Fruit fly (Drosophila melanogaster) whole organism, embryonic: ENCODE data around the gene soti.

Experiments used
- Abd-B ChIP-seq: fragments of 200-800 bp; sonication (Bioruptor generic); optimal IDR thresholded peaks from 2 replicates; lab custom pipeline; 2018; ENCODE audit warnings: missing biosample characterization, mild to moderate bottlenecking, missing genetic modification characterization, moderate library complexity
- Asciz ChIP-seq: fragments of 200-800 bp; sonication (Bioruptor generic); optimal IDR thresholded peaks from 2 replicates; lab custom pipeline; 2017; ENCODE audit warnings: missing biosample characterization, mild to moderate bottlenecking, missing genetic modification characterization, missing genetic modification reagents
- BEAF-32 ChIP-seq: fragments of 200-800 bp; sonication (Bioruptor generic); optimal IDR thresholded peaks from 3 replicates; lab custom pipeline; 2017; ENCODE audit warnings: missing biosample characterization, missing genetic modification characterization, mild to moderate bottlenecking, moderate library complexity, missing genetic modification reagents
- CG11085 ChIP-seq: fragments of 200-800 bp; sonication (Bioruptor generic); IDR thresholded peaks from 2 replicates; pipeline ENCODE4 v1.3.6; 2022; ENCODE audit warnings: missing biosample characterization, missing genetic modification characterization
- CG13123 ChIP-seq: fragments of 200-800 bp; sonication (Bioruptor generic); optimal IDR thresholded peaks from 2 replicates; lab custom pipeline; 2016; ENCODE audit warnings: missing biosample characterization, missing genetic modification characterization
- CG15479 ChIP-seq: fragments of 200-800 bp; sonication (Bioruptor generic); optimal IDR thresholded peaks from 3 replicates; lab custom pipeline; 2019; ENCODE audit warnings: missing biosample characterization, mild to moderate bottlenecking, missing genetic modification characterization, moderate library complexity
- CG15696 ChIP-seq: fragments of 200-800 bp; sonication (Bioruptor generic); optimal IDR thresholded peaks from 2 replicates; lab custom pipeline; 2019; ENCODE audit warnings: missing biosample characterization, mild to moderate bottlenecking, missing genetic modification characterization, moderate library complexity
- CG16815 ChIP-seq: fragments of 200-800 bp; sonication (Bioruptor generic); optimal IDR thresholded peaks from 3 replicates; lab custom pipeline; 2017; ENCODE audit warnings: missing biosample characterization, mild to moderate bottlenecking, missing genetic modification characterization
- CG17186 ChIP-seq: fragments of 200-800 bp; sonication (Bioruptor generic); optimal IDR thresholded peaks from 3 replicates; lab custom pipeline; 2017; ENCODE audit warnings: missing biosample characterization, missing genetic modification reagents, missing genetic modification characterization
- CG17612 ChIP-seq: fragments of 200-800 bp; sonication (Bioruptor generic); IDR thresholded peaks from 2 replicates; pipeline ENCODE4 v1.3.6; 2022; ENCODE audit warnings: missing biosample characterization, missing genetic modification characterization
- CG17802 ChIP-seq: fragments of 200-800 bp; sonication (Bioruptor generic); optimal IDR thresholded peaks from 2 replicates; lab custom pipeline; 2018; ENCODE audit warnings: missing biosample characterization, mild to moderate bottlenecking, missing genetic modification characterization, moderate library complexity
- CG31365 ChIP-seq: fragments of 200-800 bp; sonication (Bioruptor generic); optimal IDR thresholded peaks from 2 replicates; lab custom pipeline; 2018; ENCODE audit warnings: missing biosample characterization, mild to moderate bottlenecking, missing genetic modification characterization
- CG33557 ChIP-seq: fragments of 200-800 bp; sonication (Bioruptor generic); optimal IDR thresholded peaks from 2 replicates; lab custom pipeline; 2019; ENCODE audit warnings: missing biosample characterization, mild to moderate bottlenecking, missing genetic modification characterization, moderate library complexity
- CG34422 ChIP-seq: fragments of 200-800 bp; sonication (Bioruptor generic); IDR thresholded peaks from 3 replicates; pipeline ENCODE4 v1.3.6; 2022; ENCODE audit warnings: missing biosample characterization, missing genetic modification characterization
- CG4730 ChIP-seq: fragments of 200-800 bp; sonication (Bioruptor generic); IDR thresholded peaks from 2 replicates; pipeline ENCODE4 v1.3.6; 2022; ENCODE audit warnings: missing biosample characterization, missing genetic modification characterization
- CG6689 ChIP-seq: fragments of 200-800 bp; sonication (Bioruptor generic); IDR thresholded peaks from 2 replicates; pipeline ENCODE4 v1.3.6; 2022; ENCODE audit warnings: missing biosample characterization, missing genetic modification characterization
- CG6765 ChIP-seq: fragments of 200-800 bp; sonication (Bioruptor generic); optimal IDR thresholded peaks from 3 replicates; lab custom pipeline; 2017; ENCODE audit warnings: missing biosample characterization, mild to moderate bottlenecking, missing genetic modification characterization
- CG7839 ChIP-seq: fragments of 200-800 bp; sonication (Bioruptor generic); optimal IDR thresholded peaks from 3 replicates; lab custom pipeline; 2018; ENCODE audit warnings: missing biosample characterization, mild to moderate bottlenecking, missing genetic modification characterization, moderate library complexity
- CG8281 ChIP-seq: fragments of 200-800 bp; sonication (Bioruptor generic); optimal IDR thresholded peaks from 2 replicates; lab custom pipeline; 2018; ENCODE audit warnings: missing biosample characterization, mild to moderate bottlenecking, missing genetic modification characterization, moderate library complexity
- CG9876 ChIP-seq: fragments of 200-800 bp; sonication (Bioruptor generic); optimal IDR thresholded peaks from 2 replicates; lab custom pipeline; 2016; ENCODE audit warnings: missing biosample characterization, missing genetic modification characterization
- CrebB ChIP-seq: fragments of 200-800 bp; sonication (Bioruptor generic); optimal IDR thresholded peaks from 3 replicates; lab custom pipeline; 2018; ENCODE audit warnings: missing biosample characterization, mild to moderate bottlenecking, missing genetic modification characterization
- D19B ChIP-seq: fragments of 200-800 bp; sonication (Bioruptor generic); optimal IDR thresholded peaks from 2 replicates; lab custom pipeline; 2017; ENCODE audit warnings: missing biosample characterization, mild to moderate bottlenecking, missing genetic modification characterization
- Dek ChIP-seq: fragments of 200-800 bp; sonication (Bioruptor generic); optimal IDR thresholded peaks from 3 replicates; lab custom pipeline; 2019; ENCODE audit warnings: missing biosample characterization, mild to moderate bottlenecking, missing genetic modification characterization, moderate library complexity
- Dip2 ChIP-seq: fragments of 200-800 bp; sonication (Bioruptor generic); IDR thresholded peaks from 2 replicates; pipeline ENCODE4 v1.3.6; 2022; ENCODE audit warnings: missing biosample characterization, missing genetic modification characterization
- Dip3 ChIP-seq: fragments of 200-800 bp; sonication (Bioruptor generic); optimal IDR thresholded peaks from 3 replicates; lab custom pipeline; 2016; ENCODE audit warnings: missing biosample characterization, missing genetic modification characterization
- Eip74EF ChIP-seq, 2 experiments: fragments of 200-800 bp in 1 of 2; fragments of >200 bp in 1 of 2; sonication (Bioruptor generic) in 1 of 2; optimal IDR thresholded peaks; 2 replicates each; lab custom pipeline; 2017 to 2019; ENCODE audit warnings: missing biosample characterization in 2 of 2, missing genetic modification characterization in 2 of 2, mild to moderate bottlenecking in 1 of 2, moderate library complexity in 1 of 2
- Fer2 ChIP-seq: fragments of 200-800 bp; sonication (Bioruptor generic); optimal IDR thresholded peaks from 2 replicates; lab custom pipeline; 2018; ENCODE audit warnings: missing biosample characterization, mild to moderate bottlenecking, missing genetic modification characterization, moderate library complexity
- Jarid2 ChIP-seq: fragments of 200-800 bp; sonication (Bioruptor generic); optimal IDR thresholded peaks from 3 replicates; lab custom pipeline; 2017; ENCODE audit warnings: mild to moderate bottlenecking, missing biosample characterization, missing genetic modification reagents, missing genetic modification characterization
- MESR4 ChIP-seq: fragments of 200-800 bp; sonication (Bioruptor generic); optimal IDR thresholded peaks from 2 replicates; lab custom pipeline; 2018; ENCODE audit warnings: missing biosample characterization, mild to moderate bottlenecking, missing genetic modification characterization, moderate library complexity
- Meics ChIP-seq: fragments of 200-800 bp; sonication (Bioruptor generic); optimal IDR thresholded peaks from 2 replicates; lab custom pipeline; 2017; ENCODE audit warnings: missing biosample characterization, mild to moderate bottlenecking, missing genetic modification characterization
- Optix ChIP-seq: fragments of 200-800 bp; sonication (Bioruptor generic); IDR thresholded peaks from 3 replicates; pipeline ENCODE4 v1.3.6; 2022; ENCODE audit warnings: missing biosample characterization, missing genetic modification characterization
- Rx ChIP-seq: fragments of 200-800 bp; sonication (Bioruptor generic); IDR thresholded peaks from 2 replicates; pipeline ENCODE4 v1.3.6; 2022; ENCODE audit warnings: missing biosample characterization, missing genetic modification characterization
- Scr ChIP-seq: fragments of 200-800 bp; sonication (Bioruptor generic); IDR thresholded peaks from 2 replicates; pipeline ENCODE4 v1.3.6; 2022; ENCODE audit warnings: missing biosample characterization, missing genetic modification characterization; ENCODE audit not compliant: partially characterized antibody
- Sox100B ChIP-seq: fragments of 200-800 bp; sonication (Bioruptor generic); optimal IDR thresholded peaks from 3 replicates; lab custom pipeline; 2018; ENCODE audit warnings: missing biosample characterization, mild to moderate bottlenecking, missing genetic modification characterization
- Sox102F ChIP-seq: fragments of 200-800 bp; sonication (Bioruptor generic); optimal IDR thresholded peaks from 2 replicates; lab custom pipeline; 2018; ENCODE audit warnings: missing biosample characterization, mild to moderate bottlenecking, missing genetic modification characterization, moderate library complexity
- Sry-δ ChIP-seq: fragments of 200-800 bp; sonication (Bioruptor generic); optimal IDR thresholded peaks from 2 replicates; lab custom pipeline; 2016; ENCODE audit warnings: missing biosample characterization, missing genetic modification characterization
- ac ChIP-seq: fragments of 200-800 bp; sonication (Bioruptor generic); optimal IDR thresholded peaks from 3 replicates; lab custom pipeline; 2017; ENCODE audit warnings: missing biosample characterization, mild to moderate bottlenecking, missing genetic modification characterization
- ase ChIP-seq: fragments of 200-800 bp; sonication (Bioruptor generic); IDR thresholded peaks from 3 replicates; pipeline ENCODE4 v1.3.6; 2022; ENCODE audit warnings: missing biosample characterization, missing genetic modification characterization
- corto ChIP-seq: fragments of 200-800 bp; sonication (Bioruptor generic); optimal IDR thresholded peaks from 2 replicates; lab custom pipeline; 2016; ENCODE audit warnings: missing biosample characterization, mild to moderate bottlenecking, missing genetic modification characterization, moderate library complexity
- disco-r ChIP-seq: fragments of 200-800 bp; sonication (Bioruptor generic); optimal IDR thresholded peaks from 2 replicates; lab custom pipeline; 2016; ENCODE audit warnings: missing biosample characterization, missing genetic modification characterization
- gce ChIP-seq: fragments of 200-800 bp; sonication (Bioruptor generic); IDR thresholded peaks from 3 replicates; pipeline ENCODE4 v1.3.6; 2022; ENCODE audit warnings: missing biosample characterization, missing genetic modification characterization
- gcm2 ChIP-seq: fragments of 200-800 bp; sonication (Bioruptor generic); optimal IDR thresholded peaks from 2 replicates; lab custom pipeline; 2016; ENCODE audit warnings: missing biosample characterization, missing genetic modification characterization
- shn ChIP-seq: fragments of 200-800 bp; sonication (Bioruptor generic); optimal IDR thresholded peaks from 3 replicates; lab custom pipeline; 2016; ENCODE audit warnings: missing biosample characterization, missing genetic modification characterization
- sqz ChIP-seq: fragments of 200-800 bp; sonication (Bioruptor generic); optimal IDR thresholded peaks from 3 replicates; lab custom pipeline; 2018; ENCODE audit warnings: missing biosample characterization, mild to moderate bottlenecking, missing genetic modification characterization
- stc ChIP-seq: fragments of 200-800 bp; sonication (Bioruptor generic); IDR thresholded peaks from 2 replicates; pipeline ENCODE4 v1.3.6; 2022; ENCODE audit warnings: missing biosample characterization, missing genetic modification characterization
- tin ChIP-seq: fragments of 200-800 bp; sonication (Bioruptor generic); optimal IDR thresholded peaks from 3 replicates; lab custom pipeline; 2016; ENCODE audit warnings: missing biosample characterization, missing genetic modification characterization
- tio ChIP-seq: fragments of 200-800 bp; sonication (Bioruptor generic); optimal IDR thresholded peaks from 2 replicates; lab custom pipeline; 2017; ENCODE audit warnings: missing biosample characterization, missing genetic modification characterization, inconsistent platforms
- toy ChIP-seq: fragments of 200-800 bp; sonication (Bioruptor generic); IDR thresholded peaks from 2 replicates; pipeline ENCODE4 v1.3.6; 2022; ENCODE audit warnings: missing biosample characterization, missing genetic modification characterization
- zen2 ChIP-seq: fragments of 200-800 bp; sonication (Bioruptor generic); IDR thresholded peaks from 3 replicates; pipeline ENCODE4 v1.3.6; 2022; ENCODE audit warnings: missing biosample characterization, missing genetic modification characterization; ENCODE audit not compliant: partially characterized antibody

soti gene

DNA sequence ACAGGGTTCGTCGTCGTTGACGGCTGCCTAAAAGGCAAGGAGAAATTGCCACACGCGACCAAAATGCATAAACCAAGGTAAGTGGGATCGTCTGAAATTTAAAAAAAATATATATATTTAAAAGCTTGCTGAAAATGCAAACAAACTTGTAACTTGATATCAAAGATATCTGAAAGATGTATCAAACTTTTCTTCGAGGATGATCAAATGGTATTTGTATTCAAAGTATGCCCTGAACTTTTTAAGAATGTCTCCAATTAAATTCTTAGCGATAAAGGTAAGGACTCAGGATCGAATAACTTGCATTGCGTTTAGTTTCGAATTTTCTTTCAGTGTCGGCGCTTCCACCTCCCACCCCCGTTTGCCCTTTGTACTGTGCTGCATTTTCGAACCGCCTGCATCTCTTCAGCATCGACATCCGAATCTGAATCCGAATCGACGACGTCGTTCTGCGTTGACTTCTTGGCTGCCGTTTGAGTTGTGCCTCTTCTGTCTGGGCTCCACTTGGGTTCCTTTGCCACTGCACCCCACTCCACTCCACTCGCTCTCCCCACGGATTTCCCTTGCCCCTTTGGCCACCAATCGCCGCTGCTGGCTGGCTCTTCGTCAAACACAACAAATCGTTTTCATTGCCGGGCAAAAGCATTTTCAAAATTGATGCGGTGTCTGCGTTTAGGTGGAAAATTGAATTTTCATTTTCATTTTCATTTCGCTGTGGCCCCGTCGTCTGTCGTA is 4.8 kb upstream of the soti start (continued):
- TF ChIP-seq Sry-δ (GFP tag; lab: Kevin White, UChicago) = no peak
- TF ChIP-seq D19B (GFP tag; lab: Kevin White, UChicago) = no peak
- TF ChIP-seq Sox100B = peak; percentile 36
- TF ChIP-seq Meics = no peak
- TF ChIP-seq MESR4 (GFP tag; lab: Kevin White, UChicago) = no peak
- no peak for TF ChIP-seq zen2 (GFP tag; lab: Robert Waterston, UW)
- TF ChIP-seq gcm2 (GFP tag; lab: Kevin White, UChicago) = no peak
- TF ChIP-seq CG8281 (tag; lab: Kevin White, UChicago) = no peak
- peak; percentile 1 for TF ChIP-seq tin
- no peak for TF ChIP-seq CG17612 (GFP tag; lab: Robert Waterston, UW)
- TF ChIP-seq CG17802 = no peak
- no peak for TF ChIP-seq gce
- no peak for TF ChIP-seq CG11085 (GFP tag; lab: Robert Waterston, UW)
- TF ChIP-seq Sox102F = peak; percentile 37
- peak; percentile 16 for TF ChIP-seq sqz (GFP tag; lab: Kevin White, UChicago)
- TF ChIP-seq CG17186 (GFP tag; lab: Kevin White, UChicago) = no peak
- no peak for TF ChIP-seq ac (GFP tag; lab: Kevin White, UChicago)
- TF ChIP-seq Optix (GFP tag; lab: Robert Waterston, UW) = 0 out of 3 replicates have a peak, but pooled peaks have one; percentile 23
- no peak for TF ChIP-seq BEAF-32 (GFP tag; lab: Kevin White, UChicago)
- TF ChIP-seq CG9876 (GFP tag; lab: Kevin White, UChicago) = no peak
- no peak for TF ChIP-seq stc (GFP tag; lab: Robert Waterston, UW)
- TF ChIP-seq shn (GFP tag; lab: Kevin White, UChicago) = no peak
- no peak for TF ChIP-seq Abd-B (GFP tag; lab: Kevin White, UChicago)
- TF ChIP-seq disco-r (GFP tag; lab: Kevin White, UChicago) = no peak
- TF ChIP-seq tio (GFP tag; lab: Kevin White, UChicago) = peak; percentile 5
- TF ChIP-seq corto (GFP tag; lab: Kevin White, UChicago) = no peak
- TF ChIP-seq CG6765 (GFP tag; lab: Kevin White, UChicago) = no peak
- TF ChIP-seq Scr (GFP tag; lab: Robert Waterston, UW) = no peak
- TF ChIP-seq CG31365 (tag; lab: Kevin White, UChicago) = no peak
- no peak for TF ChIP-seq CG15696 (tag; lab: Kevin White, UChicago)
- TF ChIP-seq CrebB (tag; lab: Kevin White, UChicago) = no peak
- no peak for TF ChIP-seq CG13123
- TF ChIP-seq Rx (GFP tag; lab: Robert Waterston, UW) = no peak
- no peak for TF ChIP-seq Fer2 (tag; lab: Kevin White, UChicago)
- peak; percentile 56 for TF ChIP-seq CG33557 (GFP tag; lab: Kevin White, UChicago)
- no peak for TF ChIP-seq Dip3
- 0 out of 2 replicates have a peak, but pooled peaks have one; percentile 5 for TF ChIP-seq CG6689 (GFP tag; lab: Robert Waterston, UW)
- TF ChIP-seq Dip2 (GFP tag; lab: Robert Waterston, UW) = no peak
- TF ChIP-seq CG15479 = no peak
- no peak for TF ChIP-seq ase (GFP tag; lab: Robert Waterston, UW)
- no peak for TF ChIP-seq CG34422
- TF ChIP-seq CG7839 (tag; lab: Kevin White, UChicago) = peak; percentile 47
- TF ChIP-seq toy = no peak
- TF ChIP-seq CG4730 (GFP tag; lab: Robert Waterston, UW) = no peak
- TF ChIP-seq Jarid2 (GFP tag; lab: Kevin White, UChicago) = no peak
- TF ChIP-seq Asciz (GFP tag; lab: Kevin White, UChicago) = peak; percentile 34
- TF ChIP-seq Dek (tag; lab: Kevin White, UChicago) = no peak
- TF ChIP-seq CG16815 (GFP tag; lab: Kevin White, UChicago) = peak; percentile 39
- TF ChIP-seq Eip74EF (GFP tag; optimal IDR thresholded peaks at IDR 0.05; lab: Kevin White, UChicago) = peak in 1 of 2 experiments; percentile 2
